Fruit fly (Drosophila melanogaster): ENCODE data around the gene CG17776.

The CG17776 gene

DNA sequence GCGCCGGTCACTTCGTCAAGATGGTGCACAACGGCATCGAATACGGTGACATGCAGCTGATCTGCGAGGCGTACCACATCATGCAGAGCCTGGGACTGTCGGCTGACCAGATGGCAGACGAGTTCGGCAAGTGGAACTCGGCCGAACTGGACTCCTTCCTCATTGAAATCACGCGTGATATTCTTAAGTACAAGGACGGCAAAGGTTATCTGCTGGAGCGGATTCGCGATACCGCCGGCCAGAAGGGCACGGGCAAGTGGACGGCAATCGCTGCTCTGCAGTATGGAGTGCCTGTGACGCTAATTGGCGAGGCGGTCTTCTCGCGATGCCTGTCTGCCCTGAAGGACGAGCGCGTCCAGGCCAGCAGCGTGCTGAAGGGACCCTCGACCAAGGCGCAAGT is 37.0 kb upstream of the CG17776 start:
- TF ChIP-seq Myc (optimal IDR thresholded peaks at IDR 0.05), result no peak
- no peak for TF ChIP-seq CG32264 (GFP tag; optimal IDR thresholded peaks at IDR 0.05)
- no peak for TF ChIP-seq Jra (GFP tag; optimal IDR thresholded peaks at IDR 0.05)
- TF ChIP-seq Hnf4 (GFP tag; optimal IDR thresholded peaks at IDR 0.05), result no peak
- no peak for TF ChIP-seq Mio (GFP tag; optimal IDR thresholded peaks at IDR 0.05)
- no peak for TF ChIP-seq tai (GFP tag; optimal IDR thresholded peaks at IDR 0.05)
- no peak for TF ChIP-seq OdsH (GFP tag; optimal IDR thresholded peaks at IDR 0.05)
- TF ChIP-seq CrebA (GFP tag; optimal IDR thresholded peaks at IDR 0.05; ENCODE audit: borderline replicate concordance), result no peak

DNA sequence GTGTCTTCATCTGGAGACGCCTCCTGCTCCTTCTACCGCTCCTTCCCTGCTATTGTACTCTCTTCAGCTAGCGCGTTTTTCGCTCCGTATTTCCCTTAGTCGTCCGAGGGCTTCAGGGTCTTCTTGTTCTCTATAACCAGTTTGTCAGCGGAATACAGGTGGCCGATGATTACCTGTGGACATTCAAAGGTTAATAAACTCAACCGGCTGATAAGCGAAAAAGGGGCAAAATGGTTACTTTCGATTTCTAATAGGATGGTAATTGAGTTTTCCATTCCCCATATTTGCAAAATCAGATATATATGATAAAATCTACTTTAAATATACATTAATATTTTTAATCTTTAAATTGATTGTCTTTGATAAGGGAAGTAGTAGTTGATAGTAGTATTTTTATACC is 35.9 kb upstream of the CG17776 start:
- no peak for TF ChIP-seq h (GFP tag; optimal IDR thresholded peaks at IDR 0.05)
- TF ChIP-seq sv (GFP tag; optimal IDR thresholded peaks at IDR 0.05), result no peak
- no peak for TF ChIP-seq Dif (GFP tag; optimal IDR thresholded peaks at IDR 0.05; ENCODE audit: partially characterized antibody)
- TF ChIP-seq Abd-B (GFP tag; optimal IDR thresholded peaks at IDR 0.05), result no peak
- TF ChIP-seq brk (GFP tag; optimal IDR thresholded peaks at IDR 0.05), result no peak
- TF ChIP-seq Vsx2 (GFP tag; optimal IDR thresholded peaks at IDR 0.05; ENCODE audit: partially characterized antibody), result no peak
- TF ChIP-seq lola (GFP tag; optimal IDR thresholded peaks at IDR 0.05), result no peak
- no peak for TF ChIP-seq usp (GFP tag; optimal IDR thresholded peaks at IDR 0.05)
- TF ChIP-seq dl (GFP tag; optimal IDR thresholded peaks at IDR 0.05; ENCODE audit: insufficient read depth in 1 of 2, partially characterized antibody in 2 of 2), result no peak
- TF ChIP-seq CG9705 (GFP tag; optimal IDR thresholded peaks at IDR 0.05), result no peak
- TF ChIP-seq br (GFP tag; optimal IDR thresholded peaks at IDR 0.05), result no peak
- no peak for TF ChIP-seq woc (GFP tag; optimal IDR thresholded peaks at IDR 0.05)
- TF ChIP-seq fru (GFP tag; optimal IDR thresholded peaks at IDR 0.05), result no peak
- TF ChIP-seq pan (optimal IDR thresholded peaks at IDR 0.05), result no peak
- no peak for TF ChIP-seq foxo (GFP tag; optimal IDR thresholded peaks at IDR 0.05)
- no peak for TF ChIP-seq Hnf4 (GFP tag; optimal IDR thresholded peaks at IDR 0.05)
- no peak for TF ChIP-seq CG32264 (GFP tag; optimal IDR thresholded peaks at IDR 0.05)
- TF ChIP-seq sage (GFP tag; optimal IDR thresholded peaks at IDR 0.05), result no peak
- TF ChIP-seq Jra (GFP tag; optimal IDR thresholded peaks at IDR 0.05), result no peak

dm6 chrX:2149478-2149877 is 35.0 kb upstream of the CG17776 start, which contains the start of gene bcn92:
Gene bcn92, minus strand, starts transcription at chrX:2149647.
- TF ChIP-seq fru (GFP tag; optimal IDR thresholded peaks at IDR 0.05) (peak; percentile 37), foxo (GFP tag; optimal IDR thresholded peaks at IDR 0.05) (peak in 1 of 2 experiments; percentile 42), ey (GFP tag; optimal IDR thresholded peaks at IDR 0.05) (peak; percentile 46), Vsx2 (GFP tag; optimal IDR thresholded peaks at IDR 0.05; ENCODE audit: partially characterized antibody) (no peak), brk (GFP tag; optimal IDR thresholded peaks at IDR 0.05) (no peak), dl (GFP tag; optimal IDR thresholded peaks at IDR 0.05; ENCODE audit: insufficient read depth in 1 of 2, partially characterized antibody in 2 of 2) (no peak), lola (GFP tag; optimal IDR thresholded peaks at IDR 0.05) (no peak), sage (GFP tag; optimal IDR thresholded peaks at IDR 0.05) (no peak), woc (GFP tag; optimal IDR thresholded peaks at IDR 0.05) (peak; percentile 87), h (GFP tag; optimal IDR thresholded peaks at IDR 0.05) (peak; percentile 41), GATAd (GFP tag; optimal IDR thresholded peaks at IDR 0.05) (no peak), HLH106 (tag; optimal IDR thresholded peaks at IDR 0.05) (peak; percentile 36), Sp1 (GFP tag; optimal IDR thresholded peaks at IDR 0.05) (peak; percentile 36), N (GFP tag; optimal IDR thresholded peaks at IDR 0.05) (no peak), Hr83 (GFP tag; optimal IDR thresholded peaks at IDR 0.05; ENCODE audit: poor library complexity, severe bottlenecking) (peak; percentile 21), Jra (GFP tag; optimal IDR thresholded peaks at IDR 0.05) (peak; percentile 51), CG9705 (GFP tag; optimal IDR thresholded peaks at IDR 0.05) (no peak), br (GFP tag; optimal IDR thresholded peaks at IDR 0.05) (peak; percentile 29), Rel (GFP tag; optimal IDR thresholded peaks at IDR 0.05) (no peak), Rel (tag; optimal IDR thresholded peaks at IDR 0.05) (peak; percentile 12), Hnf4 (GFP tag; optimal IDR thresholded peaks at IDR 0.05) (no peak), sv (GFP tag; optimal IDR thresholded peaks at IDR 0.05) (peak; percentile 46), jim (GFP tag; optimal IDR thresholded peaks at IDR 0.05) (no peak), OdsH (GFP tag; optimal IDR thresholded peaks at IDR 0.05) (peak; percentile 21), rgr (GFP tag; optimal IDR thresholded peaks at IDR 0.05) (peak; percentile 43), Myc (optimal IDR thresholded peaks at IDR 0.05) (peak; percentile 5)

DNA sequence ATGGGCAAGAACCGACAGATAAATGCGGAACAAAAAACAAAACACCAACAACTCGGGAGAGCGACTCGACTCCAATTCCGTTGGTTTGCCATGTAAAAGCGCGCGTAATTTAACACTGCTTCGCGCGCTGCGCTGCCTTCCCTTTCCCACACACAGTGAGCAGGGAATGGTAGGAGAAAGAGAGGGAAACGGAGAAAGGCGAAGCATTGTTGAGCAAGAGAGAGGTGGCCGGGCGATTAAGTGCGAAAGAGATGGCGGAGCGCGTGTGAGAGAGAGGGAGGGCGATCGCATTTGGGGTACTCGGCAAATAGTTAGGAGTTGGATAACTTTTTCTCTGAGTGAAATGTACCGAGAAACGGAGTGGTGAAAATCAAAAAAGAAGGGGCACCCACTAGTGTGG is 28.7 kb upstream of the CG17776 start:
- TF ChIP-seq h (GFP tag; optimal IDR thresholded peaks at IDR 0.05) (peak; percentile 7), N (GFP tag; optimal IDR thresholded peaks at IDR 0.05) (peak; percentile 24), dsf (GFP tag; optimal IDR thresholded peaks at IDR 0.05; ENCODE audit: borderline replicate concordance) (no peak), sage (GFP tag; optimal IDR thresholded peaks at IDR 0.05) (no peak), rgr (GFP tag; optimal IDR thresholded peaks at IDR 0.05) (peak; percentile 4), br (GFP tag; optimal IDR thresholded peaks at IDR 0.05) (no peak), foxo (GFP tag; optimal IDR thresholded peaks at IDR 0.05) (peak in 1 of 2 experiments; percentile 21), Mio (GFP tag; optimal IDR thresholded peaks at IDR 0.05) (no peak), fru (GFP tag; optimal IDR thresholded peaks at IDR 0.05) (peak; percentile 30), OdsH (GFP tag; optimal IDR thresholded peaks at IDR 0.05) (no peak), psq (GFP tag; optimal IDR thresholded peaks at IDR 0.05) (peak; percentile 5), Dif (GFP tag; optimal IDR thresholded peaks at IDR 0.05; ENCODE audit: partially characterized antibody) (peak; percentile 12)

All from whole organism, wandering third instar larva.